Fruit fly (Drosophila melanogaster): ENCODE measurements around the gene CG16721.

The CG16721 gene

dm6 chrX:5901628-5902213, 22.1 kb downstream of the CG16721 start (continued):
- TF ChIP-seq tna (GFP tag; IDR thresholded peaks at IDR 0.05; ENCODE audit: partially characterized antibody) = no peak
- no peak for TF ChIP-seq CG7745 (tag; optimal IDR thresholded peaks at IDR 0.05)
- TF ChIP-seq ci (GFP tag; IDR thresholded peaks at IDR 0.05) = peak; percentile 70
- TF ChIP-seq CG32767 (GFP tag; IDR thresholded peaks at IDR 0.05) = peak; percentile 60
- TF ChIP-seq row (GFP tag; IDR thresholded peaks at IDR 0.05) = peak; percentile 31; the same call in 1 of the 3 replicates
- TF ChIP-seq danr (GFP tag; IDR thresholded peaks at IDR 0.05) = no peak
- TF ChIP-seq Taf1 (GFP tag; IDR thresholded peaks at IDR 0.05) = no peak
- TF ChIP-seq Poxn (GFP tag; IDR thresholded peaks at IDR 0.05) = no peak
- peak; percentile 59 for TF ChIP-seq HmgD (GFP tag; optimal IDR thresholded peaks at IDR 0.05)
- TF ChIP-seq CG1832 (GFP tag; optimal IDR thresholded peaks at IDR 0.05) = peak; percentile 95
- TF ChIP-seq Dip3 (GFP tag; optimal IDR thresholded peaks at IDR 0.05) = no peak
- TF ChIP-seq hb (GFP tag; IDR thresholded peaks at IDR 0.05; ENCODE audit: partially characterized antibody) = no peak
- no peak for TF ChIP-seq CG14050 (GFP tag; IDR thresholded peaks at IDR 0.05)
- no peak for TF ChIP-seq CG5180 (GFP tag; optimal IDR thresholded peaks at IDR 0.05)
- peak; percentile 9; the same call in 1 of the 2 replicates for TF ChIP-seq wdn (GFP tag; IDR thresholded peaks at IDR 0.05)
- TF ChIP-seq tap (tag; optimal IDR thresholded peaks at IDR 0.05) = peak; percentile 11
- TF ChIP-seq Sox100B (GFP tag; optimal IDR thresholded peaks at IDR 0.05) = no peak
- peak in 1 of 2 experiments; percentile 19 for TF ChIP-seq dpn (GFP tag; optimal IDR thresholded peaks at IDR 0.05)
- TF ChIP-seq CG13775 (GFP tag; optimal IDR thresholded peaks at IDR 0.05) = no peak
- TF ChIP-seq CG33557 (GFP tag; optimal IDR thresholded peaks at IDR 0.05) = peak; percentile 1
- no peak for TF ChIP-seq ken (GFP tag; IDR thresholded peaks at IDR 0.05)
- TF ChIP-seq CG17802 (tag; optimal IDR thresholded peaks at IDR 0.05) = no peak
- TF ChIP-seq CG16863 (GFP tag; optimal IDR thresholded peaks at IDR 0.05) = no peak
- no peak for TF ChIP-seq CG3281 (GFP tag; optimal IDR thresholded peaks at IDR 0.05)
- TF ChIP-seq stwl (tag; optimal IDR thresholded peaks at IDR 0.05) = no peak
- TF ChIP-seq da (GFP tag; optimal IDR thresholded peaks at IDR 0.05) = peak; percentile 5
- TF ChIP-seq Nf-YC (tag; optimal IDR thresholded peaks at IDR 0.05) = peak; percentile 45
- TF ChIP-seq NK7.1 (GFP tag; optimal IDR thresholded peaks at IDR 0.05) = no peak
- TF ChIP-seq sna (GFP tag; IDR thresholded peaks at IDR 0.05; ENCODE audit: partially characterized antibody) = no peak
- peak; percentile 99 for TF ChIP-seq Adf1 (GFP tag; IDR thresholded peaks at IDR 0.05)
- TF ChIP-seq CG7271 (tag; optimal IDR thresholded peaks at IDR 0.05) = no peak
- TF ChIP-seq hth (optimal IDR thresholded peaks at IDR 0.05) = no peak
- TF ChIP-seq CG17361 (GFP tag; IDR thresholded peaks at IDR 0.05) = no peak
- TF ChIP-seq gcm (GFP tag; optimal IDR thresholded peaks at IDR 0.05) = peak; percentile 26
- TF ChIP-seq CG6272 (GFP tag; IDR thresholded peaks at IDR 0.05) = 0 out of 2 replicates have a peak, but pooled peaks have one; percentile 15
- TF ChIP-seq CG9215 (GFP tag; IDR thresholded peaks at IDR 0.05) = peak; percentile 34; the same call in 1 of the 2 replicates
- peak in 1 of 2 experiments; percentile 15 for TF ChIP-seq Eip74EF (GFP tag; optimal IDR thresholded peaks at IDR 0.05)
- TF ChIP-seq p53 (GFP tag; optimal IDR thresholded peaks at IDR 0.05) = no peak
- peak; percentile 16 for TF ChIP-seq CG15269 (tag; optimal IDR thresholded peaks at IDR 0.05)
- TF ChIP-seq abd-A (tag; optimal IDR thresholded peaks at IDR 0.05) = peak; percentile 83
- no peak for TF ChIP-seq ATbp (GFP tag; optimal IDR thresholded peaks at IDR 0.05)
- TF ChIP-seq CG13624 (GFP tag; optimal IDR thresholded peaks at IDR 0.05) = peak; percentile 63
- no peak for TF ChIP-seq CG43689 (GFP tag; IDR thresholded peaks at IDR 0.05)
- TF ChIP-seq Ravus (GFP tag; IDR thresholded peaks at IDR 0.05) = no peak
- no peak; the same call in 1 of the 2 replicates for TF ChIP-seq onecut (GFP tag; IDR thresholded peaks at IDR 0.05)
- peak; percentile 24 for TF ChIP-seq CG8924 (tag; optimal IDR thresholded peaks at IDR 0.05)
- peak; percentile 26 for TF ChIP-seq CG9609 (GFP tag; optimal IDR thresholded peaks at IDR 0.05)
- no peak for TF ChIP-seq CG6654 (GFP tag; optimal IDR thresholded peaks at IDR 0.05)
- no peak for TF ChIP-seq Doc3 (GFP tag; IDR thresholded peaks at IDR 0.05; ENCODE audit: partially characterized antibody)
- TF ChIP-seq trem (tag; optimal IDR thresholded peaks at IDR 0.05) = no peak
